Fruit fly (Drosophila melanogaster) whole organism, embryonic: ENCODE measurements around the gene Sas-4.
A peak's percentile ranks its signal among the peaks of the same experiment; 100 is the strongest.

ENCODE experiments used
- Asciz ChIP-seq: fragments of 200-800 bp; sonication (Bioruptor generic); optimal IDR thresholded peaks from 2 replicates; lab custom pipeline; 2017; ENCODE audit warnings: missing biosample characterization, mild to moderate bottlenecking, missing genetic modification characterization, missing genetic modification reagents
- Atf-2 ChIP-seq: fragments of 200-800 bp; sonication (Bioruptor generic); optimal IDR thresholded peaks from 2 replicates; lab custom pipeline; 2016; ENCODE audit warnings: missing biosample characterization, missing genetic modification characterization
- CG10147 ChIP-seq: fragments of 200-800 bp; sonication (Bioruptor generic); optimal IDR thresholded peaks from 2 replicates; lab custom pipeline; 2019; ENCODE audit warnings: missing biosample characterization, mild to moderate bottlenecking, missing genetic modification characterization, moderate library complexity
- CG10565 ChIP-seq: fragments of 200-800 bp; sonication (Bioruptor generic); optimal IDR thresholded peaks from 3 replicates; lab custom pipeline; 2016; ENCODE audit warnings: missing biosample characterization, mild to moderate bottlenecking, missing genetic modification characterization
- CG12071 ChIP-seq: fragments of 200-800 bp; sonication (Bioruptor generic); optimal IDR thresholded peaks from 3 replicates; lab custom pipeline; 2018; ENCODE audit warnings: missing biosample characterization, mild to moderate bottlenecking, missing genetic modification characterization
- CG12219 ChIP-seq: fragments of 200-800 bp; sonication (Bioruptor generic); optimal IDR thresholded peaks from 3 replicates; lab custom pipeline; 2018; ENCODE audit warnings: missing biosample characterization, mild to moderate bottlenecking, missing genetic modification characterization
- CG13775 ChIP-seq: fragments of 200-800 bp; sonication (Bioruptor generic); optimal IDR thresholded peaks from 3 replicates; lab custom pipeline; 2017; ENCODE audit warnings: missing biosample characterization, mild to moderate bottlenecking, missing genetic modification characterization
- CG1529 ChIP-seq: fragments of 200-800 bp; sonication (Bioruptor generic); optimal IDR thresholded peaks from 3 replicates; lab custom pipeline; 2018; ENCODE audit warnings: missing biosample characterization, missing genetic modification characterization
- CG1647 ChIP-seq: fragments of 200-800 bp; sonication (Bioruptor generic); optimal IDR thresholded peaks from 3 replicates; lab custom pipeline; 2016; ENCODE audit warnings: missing biosample characterization, missing genetic modification characterization
- CG17359 ChIP-seq: fragments of 200-800 bp; sonication (Bioruptor generic); optimal IDR thresholded peaks from 3 replicates; lab custom pipeline; 2018; ENCODE audit warnings: missing biosample characterization, mild to moderate bottlenecking, missing genetic modification characterization, moderate library complexity
- CG17385 ChIP-seq: fragments of 200-800 bp; sonication (Bioruptor generic); optimal IDR thresholded peaks from 3 replicates; lab custom pipeline; 2018; ENCODE audit warnings: missing biosample characterization, mild to moderate bottlenecking, missing genetic modification characterization
- CG17612 ChIP-seq: fragments of 200-800 bp; sonication (Bioruptor generic); IDR thresholded peaks from 2 replicates; pipeline ENCODE4 v1.3.6; 2022; ENCODE audit warnings: missing biosample characterization, missing genetic modification characterization
- CG2116 ChIP-seq: fragments of 200-800 bp; sonication (Bioruptor generic); optimal IDR thresholded peaks from 3 replicates; lab custom pipeline; 2018; ENCODE audit warnings: missing biosample characterization, mild to moderate bottlenecking, missing genetic modification characterization
- CG32767 ChIP-seq: fragments of 200-800 bp; sonication (Bioruptor generic); IDR thresholded peaks from 2 replicates; pipeline ENCODE4 v1.3.6; 2022; ENCODE audit warnings: missing biosample characterization, missing genetic modification characterization
- CG4360 ChIP-seq: fragments of 200-800 bp; sonication (Bioruptor generic); IDR thresholded peaks from 2 replicates; pipeline ENCODE4 v1.3.6; 2022; ENCODE audit warnings: missing biosample characterization, missing genetic modification characterization
- CG5180 ChIP-seq: fragments of 200-800 bp; sonication (Bioruptor generic); optimal IDR thresholded peaks from 3 replicates; lab custom pipeline; 2017; ENCODE audit warnings: missing biosample characterization, missing genetic modification characterization, mild to moderate bottlenecking, moderate library complexity, missing genetic modification reagents
- CG5953 ChIP-seq: fragments of 200-800 bp; sonication (Bioruptor generic); IDR thresholded peaks from 2 replicates; pipeline ENCODE4 v1.3.6; 2022; ENCODE audit warnings: missing biosample characterization, missing genetic modification characterization
- CG7372 ChIP-seq: fragments of 200-800 bp; sonication (Bioruptor generic); IDR thresholded peaks from 2 replicates; pipeline ENCODE4 v1.3.6; 2022; ENCODE audit warnings: missing biosample characterization, missing genetic modification characterization
- CG7987 ChIP-seq: fragments of 200-800 bp; sonication (Bioruptor generic); optimal IDR thresholded peaks from 2 replicates; lab custom pipeline; 2018; ENCODE audit warnings: missing biosample characterization, mild to moderate bottlenecking, missing genetic modification characterization, moderate library complexity
- CG8290 ChIP-seq, 3 experiments: fragments of 200-800 bp; sonication (Bioruptor generic); optimal IDR thresholded peaks; 2 replicates each; lab custom pipeline; 2016 to 2019; ENCODE audit warnings: missing biosample characterization in 3 of 3, missing genetic modification characterization in 3 of 3, mild to moderate bottlenecking in 2 of 3, moderate library complexity in 1 of 3
- CG8478 ChIP-seq: fragments of >200 bp; optimal IDR thresholded peaks from 2 replicates; lab custom pipeline; 2018
- Dfd ChIP-seq, 2 experiments: fragments of >200 bp; optimal IDR thresholded peaks; 2 replicates each; lab custom pipeline; 2017; ENCODE audit warnings: missing biosample characterization in 2 of 2, missing genetic modification characterization in 2 of 2
- Lpt ChIP-seq: fragments of >200 bp; optimal IDR thresholded peaks from 2 replicates; lab custom pipeline; 2018; ENCODE audit warnings: missing biosample characterization, missing genetic modification characterization
- Med ChIP-seq: fragments of 200-800 bp; sonication (Bioruptor generic); peaks from one replicate; lab custom pipeline; 2016; ENCODE audit warnings: missing biosample characterization, missing genetic modification characterization, mild to moderate bottlenecking, inconsistent platforms, moderate library complexity
- PHDP ChIP-seq: fragments of 200-800 bp; sonication (Bioruptor generic); optimal IDR thresholded peaks from 3 replicates; lab custom pipeline; 2018; ENCODE audit warnings: missing biosample characterization, mild to moderate bottlenecking, missing genetic modification characterization, moderate library complexity
- bowl ChIP-seq: fragments of 200-800 bp; sonication (Bioruptor generic); IDR thresholded peaks from 2 replicates; pipeline ENCODE4 v1.3.6; 2022; ENCODE audit warnings: missing biosample characterization, missing genetic modification characterization
- cg ChIP-seq: fragments of 200-800 bp; sonication (Bioruptor generic); optimal IDR thresholded peaks from 3 replicates; lab custom pipeline; 2019; ENCODE audit warnings: missing biosample characterization, mild to moderate bottlenecking, missing genetic modification characterization, moderate library complexity
- corto ChIP-seq: fragments of 200-800 bp; sonication (Bioruptor generic); optimal IDR thresholded peaks from 2 replicates; lab custom pipeline; 2016; ENCODE audit warnings: missing biosample characterization, mild to moderate bottlenecking, missing genetic modification characterization, moderate library complexity
- dimm ChIP-seq: fragments of 200-800 bp; sonication (Bioruptor generic); IDR thresholded peaks from 2 replicates; pipeline ENCODE4 v1.3.6; 2022; ENCODE audit warnings: missing biosample characterization, missing genetic modification characterization
- disco-r ChIP-seq: fragments of 200-800 bp; sonication (Bioruptor generic); optimal IDR thresholded peaks from 2 replicates; lab custom pipeline; 2016; ENCODE audit warnings: missing biosample characterization, missing genetic modification characterization
- dm ChIP-seq: fragments of 200-800 bp; sonication (Bioruptor generic); optimal IDR thresholded peaks from 3 replicates; lab custom pipeline; 2016; ENCODE audit warnings: missing biosample characterization, missing genetic modification characterization
- gfzf ChIP-seq: fragments of 200-800 bp; sonication (Bioruptor generic); optimal IDR thresholded peaks from 2 replicates; lab custom pipeline; 2016; ENCODE audit warnings: missing biosample characterization, mild to moderate bottlenecking, missing genetic modification characterization, moderate library complexity
- kni ChIP-seq: fragments of 200-800 bp; sonication (Bioruptor generic); optimal IDR thresholded peaks from 3 replicates; lab custom pipeline; 2017; ENCODE audit warnings: mild to moderate bottlenecking, missing biosample characterization, missing genetic modification reagents, missing genetic modification characterization
- lbe ChIP-seq: fragments of 200-800 bp; sonication (Bioruptor generic); optimal IDR thresholded peaks from 2 replicates; lab custom pipeline; 2016; ENCODE audit warnings: missing biosample characterization, mild to moderate bottlenecking, missing genetic modification characterization
- oc ChIP-seq: fragments of 200-800 bp; sonication (Bioruptor generic); optimal IDR thresholded peaks from 2 replicates; lab custom pipeline; 2018; ENCODE audit warnings: missing biosample characterization, mild to moderate bottlenecking, missing genetic modification characterization, moderate library complexity
- p53 ChIP-seq: fragments of 200-800 bp; sonication (Bioruptor generic); optimal IDR thresholded peaks from 2 replicates; lab custom pipeline; 2016; ENCODE audit warnings: missing biosample characterization, missing genetic modification characterization
- pan ChIP-seq, 4 experiments: fragments of >200 bp in 3 of 4; fragments of 200-800 bp in 1 of 4; sonication (Bioruptor generic) in 1 of 4; optimal IDR thresholded peaks in 3 of 4; IDR thresholded peaks in 1 of 4; 2 replicates each; pipeline versions ENCODE4 v1.3.6 to Lab custom; 2017 to 2022; ENCODE audit warnings: missing biosample characterization in 2 of 4, missing genetic modification characterization in 2 of 4, mixed read lengths in 1 of 4
- scrt ChIP-seq: fragments of 200-800 bp; sonication (Bioruptor generic); optimal IDR thresholded peaks from 2 replicates; lab custom pipeline; 2018; ENCODE audit warnings: missing biosample characterization, mild to moderate bottlenecking, missing genetic modification characterization, moderate library complexity
- sens ChIP-seq: fragments of 200-800 bp; sonication (Bioruptor generic); peaks from one replicate; lab custom pipeline; 2016; ENCODE audit warnings: missing biosample characterization, missing genetic modification characterization
- sens-2 ChIP-seq: fragments of 200-800 bp; sonication (Bioruptor generic); IDR thresholded peaks from 2 replicates; pipeline ENCODE4 v1.3.6; 2022; ENCODE audit warnings: missing biosample characterization, missing genetic modification characterization
- seq ChIP-seq: fragments of 200-800 bp; sonication (Bioruptor generic); IDR thresholded peaks from 2 replicates; pipeline ENCODE4 v1.3.6; 2022; ENCODE audit warnings: missing biosample characterization, missing genetic modification characterization
- shn ChIP-seq: fragments of 200-800 bp; sonication (Bioruptor generic); optimal IDR thresholded peaks from 3 replicates; lab custom pipeline; 2016; ENCODE audit warnings: missing biosample characterization, missing genetic modification characterization
- sqz ChIP-seq: fragments of 200-800 bp; sonication (Bioruptor generic); optimal IDR thresholded peaks from 3 replicates; lab custom pipeline; 2018; ENCODE audit warnings: missing biosample characterization, mild to moderate bottlenecking, missing genetic modification characterization
- stwl ChIP-seq: fragments of 200-800 bp; sonication (Bioruptor generic); optimal IDR thresholded peaks from 3 replicates; lab custom pipeline; 2018; ENCODE audit warnings: missing biosample characterization, mild to moderate bottlenecking, missing genetic modification characterization, moderate library complexity
- ttk ChIP-seq: fragments of 200-800 bp; sonication (Bioruptor generic); IDR thresholded peaks from 2 replicates; pipeline ENCODE4 v2.1.2; 2022; ENCODE audit warnings: missing biosample characterization, missing genetic modification characterization
- twi ChIP-seq: fragments of 200-800 bp; optimal IDR thresholded peaks from 2 replicates; lab custom pipeline; 2019; ENCODE audit warnings: missing biosample characterization, mild to moderate bottlenecking, missing genetic modification characterization, moderate library complexity
- tx ChIP-seq: fragments of 200-800 bp; sonication (Bioruptor generic); optimal IDR thresholded peaks from 2 replicates; lab custom pipeline; 2016; ENCODE audit warnings: missing biosample characterization, missing genetic modification characterization
- zen2 ChIP-seq: fragments of 200-800 bp; sonication (Bioruptor generic); IDR thresholded peaks from 3 replicates; pipeline ENCODE4 v1.3.6; 2022; ENCODE audit warnings: missing biosample characterization, missing genetic modification characterization; ENCODE audit not compliant: partially characterized antibody

Sas-4 gene

DNA sequence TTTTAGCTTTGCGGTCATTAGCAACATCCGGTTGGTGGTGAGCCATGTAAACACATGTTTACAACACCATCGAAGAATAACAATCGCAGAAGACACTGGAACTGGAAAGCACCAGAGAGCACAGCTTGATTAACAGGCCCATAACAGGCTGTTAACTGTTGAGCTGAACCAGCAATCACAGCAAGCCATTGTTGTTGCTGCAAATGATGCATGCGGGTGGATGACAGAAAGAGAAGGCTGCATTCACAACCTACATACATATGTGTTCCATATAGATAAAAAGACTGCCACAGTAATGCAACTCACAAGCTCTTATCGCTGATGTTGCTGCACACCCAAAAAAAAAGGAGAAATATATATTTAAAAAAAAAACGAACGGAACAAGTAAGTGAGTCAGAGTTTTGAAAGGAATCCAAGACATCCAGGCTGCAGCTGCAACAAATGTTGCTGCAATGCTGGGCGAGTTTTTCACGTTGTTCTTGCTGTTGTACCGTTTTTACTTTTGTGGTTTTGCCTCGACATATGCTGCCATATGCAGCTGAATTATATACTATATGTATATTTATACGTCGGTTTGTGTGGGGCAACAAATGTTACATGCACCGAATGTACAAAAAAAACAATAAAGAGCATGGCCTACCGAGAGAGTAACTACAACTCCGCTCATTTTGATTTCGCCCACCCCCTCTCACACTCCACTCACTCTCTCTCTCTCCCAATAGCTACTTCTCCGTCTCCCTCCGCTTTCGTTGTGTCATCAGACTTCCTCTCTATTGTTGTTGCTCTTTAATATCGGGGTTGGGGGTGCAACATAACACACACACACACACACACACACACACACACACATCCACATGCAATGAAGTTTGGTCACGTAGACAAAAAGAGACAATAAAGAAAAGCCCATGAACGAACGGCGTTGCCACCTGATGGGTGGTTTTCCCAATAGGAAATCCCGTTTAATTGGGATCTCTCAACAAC lies 48.0 kb upstream of the Sas-4 start (continued):
- TF ChIP-seq dimm (GFP tag; lab: Robert Waterston, UW): no peak
- no peak for TF ChIP-seq dm
- no peak for TF ChIP-seq CG8478 (lab: Kevin White, UChicago)
- no peak for TF ChIP-seq CG13775
- TF ChIP-seq Med (GFP tag; lab: Kevin White, UChicago): peak; percentile 78
- peak; percentile 17 for TF ChIP-seq stwl
- no peak for TF ChIP-seq CG1647
- peak; percentile 51 for TF ChIP-seq scrt (GFP tag; lab: Kevin White, UChicago)
- TF ChIP-seq CG17385 (GFP tag; lab: Kevin White, UChicago): peak; percentile 23
- peak; percentile 71 for TF ChIP-seq kni
- no peak for TF ChIP-seq CG8290 (GFP tag; optimal IDR thresholded peaks at IDR 0.05; lab: Kevin White, UChicago)
- peak in 1 of 2 experiments; percentile 31 for TF ChIP-seq CG8290 (tag; optimal IDR thresholded peaks at IDR 0.05; lab: Kevin White, UChicago)
- TF ChIP-seq CG17359 (tag; lab: Kevin White, UChicago): no peak
- TF ChIP-seq bowl: no peak
- TF ChIP-seq CG12219 (GFP tag; lab: Kevin White, UChicago): peak; percentile 60
- peak; percentile 70 for TF ChIP-seq seq (GFP tag; lab: Robert Waterston, UW)
- no peak for TF ChIP-seq CG32767 (GFP tag; lab: Robert Waterston, UW)
- TF ChIP-seq sens (GFP tag; lab: Kevin White, UChicago): peak; percentile 63
- peak; percentile 57 for TF ChIP-seq oc (tag; lab: Kevin White, UChicago)
- TF ChIP-seq CG5953 (GFP tag; lab: Robert Waterston, UW): no peak
- peak; percentile 6 for TF ChIP-seq lbe (GFP tag; lab: Kevin White, UChicago)
- peak; percentile 60 for TF ChIP-seq sens-2 (GFP tag; lab: Robert Waterston, UW)
- no peak for TF ChIP-seq shn
- TF ChIP-seq CG7987 (GFP tag; lab: Kevin White, UChicago): peak; percentile 46
- TF ChIP-seq sqz (GFP tag; lab: Kevin White, UChicago): peak; percentile 84
- TF ChIP-seq PHDP: no peak
- peak; percentile 48; the same call in 1 of the 3 replicates for TF ChIP-seq zen2 (GFP tag; lab: Robert Waterston, UW)
- TF ChIP-seq CG12071 (GFP tag; lab: Kevin White, UChicago): no peak
- peak; percentile 11 for TF ChIP-seq CG2116 (GFP tag; lab: Kevin White, UChicago)
- peak; percentile 98 for TF ChIP-seq cg (GFP tag; lab: Kevin White, UChicago)
- peak; percentile 4 for TF ChIP-seq corto (GFP tag; lab: Kevin White, UChicago)
- TF ChIP-seq CG10565 (GFP tag; lab: Kevin White, UChicago): no peak
- peak; percentile 91 for TF ChIP-seq CG4360 (GFP tag; lab: Robert Waterston, UW)
- peak; percentile 73 for TF ChIP-seq Lpt (GFP tag; lab: Kevin White, UChicago)
- no peak for TF ChIP-seq CG17612 (GFP tag; lab: Robert Waterston, UW)
- peak in 1 of 2 experiments; percentile 36 for TF ChIP-seq Dfd (GFP tag; optimal IDR thresholded peaks at IDR 0.05; lab: Kevin White, UChicago)
- TF ChIP-seq ttk (GFP tag; lab: Robert Waterston, UW): peak; percentile 53; the same call in 1 of the 2 replicates
- TF ChIP-seq tx (GFP tag; lab: Kevin White, UChicago): no peak
- TF ChIP-seq Asciz (GFP tag; lab: Kevin White, UChicago): peak; percentile 7
- TF ChIP-seq CG1529 (GFP tag; lab: Kevin White, UChicago): peak; percentile 26
- no peak for TF ChIP-seq Atf-2
- no peak for TF ChIP-seq disco-r (GFP tag; lab: Kevin White, UChicago)
- no peak for TF ChIP-seq pan (optimal IDR thresholded peaks at IDR 0.05; lab: Kevin White, UChicago)
- peak in 1 of 2 experiments; percentile 21 for TF ChIP-seq pan (GFP tag; optimal IDR thresholded peaks at IDR 0.05 in 1 of 2, IDR thresholded peaks at IDR 0.05 in 1 of 2)
- no peak for TF ChIP-seq CG7372 (GFP tag; lab: Robert Waterston, UW)
- TF ChIP-seq twi (tag; lab: Kevin White, UChicago): peak; percentile 94
- TF ChIP-seq gfzf (GFP tag; lab: Kevin White, UChicago): no peak
- no peak for TF ChIP-seq p53 (GFP tag; lab: Kevin White, UChicago)
- TF ChIP-seq CG5180: peak; percentile 75
- no peak for TF ChIP-seq CG10147 (GFP tag; lab: Kevin White, UChicago)
